Worm (Caenorhabditis elegans) whole organism, L4/young adult: ENCODE data around the gene Y53C12A.7.

Experiments used
- W03F9.2 ChIP-seq: fragments of 150-350 bp; optimal IDR thresholded peaks from 2 replicates; lab custom pipeline; 2014; ENCODE audit warnings: missing biosample characterization, missing genetic modification characterization
- dao-5 ChIP-seq: sonication (generic microtip); optimal IDR thresholded peaks from 2 replicates; lab custom pipeline; 2016; ENCODE audit warnings: missing genotype, missing genetic modification characterization, moderate library complexity, missing compliant biosample characterization

DNA sequence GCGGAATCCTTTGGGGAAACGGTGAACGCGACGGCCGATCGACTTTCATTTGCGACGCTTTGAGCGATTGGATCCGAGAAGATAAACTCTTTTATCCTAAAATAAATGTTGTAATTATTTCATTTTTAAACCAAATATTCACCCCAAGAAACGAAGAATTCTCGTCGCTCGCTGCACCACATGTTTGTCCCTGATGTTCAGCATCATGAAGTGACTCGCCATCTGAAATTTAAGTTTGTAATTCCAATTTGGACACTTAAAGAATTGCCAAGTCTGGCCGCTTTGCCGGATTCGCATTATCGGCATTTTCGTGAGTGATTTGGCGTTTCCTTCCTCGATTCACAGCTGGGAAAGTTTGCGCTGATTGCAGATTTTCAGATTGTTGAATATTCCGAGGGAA is 17.6 kb downstream of the Y53C12A.7 start, which contains the start of gene Y53C12A.6:
- no peak for TF ChIP-seq dao-5 (tag; lab: Kevin White, UChicago)
- no peak for TF ChIP-seq W03F9.2 (tag; lab: Kevin White, UChicago)
